Fruit fly (Drosophila melanogaster) whole organism, embryonic: ENCODE data around the gene CG3999.
A peak's percentile ranks its signal among the peaks of the same experiment; 100 is the strongest.

Experiments
- Asciz ChIP-seq: fragments of 200-800 bp; sonication (Bioruptor generic); optimal IDR thresholded peaks from 2 replicates; lab custom pipeline; 2017; ENCODE audit warnings: missing biosample characterization, mild to moderate bottlenecking, missing genetic modification characterization, missing genetic modification reagents
- Bdp1 ChIP-seq: fragments of 200-800 bp; sonication (Bioruptor generic); optimal IDR thresholded peaks from 3 replicates; lab custom pipeline; 2016; ENCODE audit warnings: missing biosample characterization, missing genetic modification characterization
- CG10366 ChIP-seq: fragments of 200-800 bp; sonication (Bioruptor generic); IDR thresholded peaks from 2 replicates; pipeline ENCODE4 v1.3.6; 2022; ENCODE audit warnings: missing biosample characterization, missing genetic modification characterization
- CG11247 ChIP-seq: fragments of 200-800 bp; sonication (Bioruptor generic); IDR thresholded peaks from 2 replicates; pipeline ENCODE4 v1.3.6; 2022; ENCODE audit warnings: missing biosample characterization, missing genetic modification characterization
- CG11504 ChIP-seq: fragments of 200-800 bp; sonication (Bioruptor generic); optimal IDR thresholded peaks from 3 replicates; lab custom pipeline; 2019; ENCODE audit warnings: missing biosample characterization, mild to moderate bottlenecking, missing genetic modification characterization, moderate library complexity
- CG11695 ChIP-seq: fragments of 200-800 bp; sonication (Bioruptor generic); IDR thresholded peaks from 3 replicates; pipeline ENCODE4 v1.3.6; 2022; ENCODE audit warnings: missing biosample characterization, missing genetic modification characterization
- CG11696 ChIP-seq: fragments of 200-800 bp; sonication (Bioruptor generic); IDR thresholded peaks from 2 replicates; pipeline ENCODE4 v1.3.6; 2022; ENCODE audit warnings: missing biosample characterization, missing genetic modification characterization
- CG12071 ChIP-seq: fragments of 200-800 bp; sonication (Bioruptor generic); optimal IDR thresholded peaks from 3 replicates; lab custom pipeline; 2018; ENCODE audit warnings: missing biosample characterization, mild to moderate bottlenecking, missing genetic modification characterization
- CG12104 ChIP-seq: fragments of 200-800 bp; sonication (Bioruptor generic); optimal IDR thresholded peaks from 3 replicates; lab custom pipeline; 2016; ENCODE audit warnings: missing biosample characterization, missing genetic modification characterization
- CG1233 ChIP-seq: fragments of 200-800 bp; sonication (Bioruptor generic); optimal IDR thresholded peaks from 4 replicates; lab custom pipeline; 2018; ENCODE audit warnings: missing biosample characterization, mild to moderate bottlenecking, missing genetic modification characterization
- CG12769 ChIP-seq: fragments of 200-800 bp; sonication (Bioruptor generic); optimal IDR thresholded peaks from 2 replicates; lab custom pipeline; 2019; ENCODE audit warnings: missing biosample characterization, mild to moderate bottlenecking, missing genetic modification characterization, moderate library complexity
- CG12942 ChIP-seq: fragments of 200-800 bp; sonication (Bioruptor generic); optimal IDR thresholded peaks from 3 replicates; lab custom pipeline; 2016; ENCODE audit warnings: missing biosample characterization, missing genetic modification characterization
- CG15514 ChIP-seq: fragments of 200-800 bp; sonication (Bioruptor generic); optimal IDR thresholded peaks from 3 replicates; lab custom pipeline; 2017; ENCODE audit warnings: missing biosample characterization, missing genetic modification characterization, mild to moderate bottlenecking, moderate library complexity, missing genetic modification reagents
- CG16779 ChIP-seq: fragments of 200-800 bp; sonication (Bioruptor generic); IDR thresholded peaks from 2 replicates; pipeline ENCODE4 v1.3.6; 2022; ENCODE audit warnings: missing biosample characterization, missing genetic modification characterization
- CG17612 ChIP-seq: fragments of 200-800 bp; sonication (Bioruptor generic); IDR thresholded peaks from 2 replicates; pipeline ENCODE4 v1.3.6; 2022; ENCODE audit warnings: missing biosample characterization, missing genetic modification characterization
- CG18011 ChIP-seq: fragments of 200-800 bp; sonication (Bioruptor generic); optimal IDR thresholded peaks from 2 replicates; lab custom pipeline; 2017; ENCODE audit warnings: missing biosample characterization, missing genetic modification characterization, mild to moderate bottlenecking, moderate library complexity, missing genotype
- CG18619 ChIP-seq: fragments of 200-800 bp; sonication (Bioruptor generic); optimal IDR thresholded peaks from 3 replicates; lab custom pipeline; 2017; ENCODE audit warnings: missing biosample characterization, mild to moderate bottlenecking, missing genetic modification characterization
- CG2120 ChIP-seq: fragments of 200-800 bp; sonication (Bioruptor generic); optimal IDR thresholded peaks from 3 replicates; lab custom pipeline; 2016; ENCODE audit warnings: missing biosample characterization, missing genetic modification characterization
- CG30403 ChIP-seq: fragments of 200-800 bp; sonication (Bioruptor generic); optimal IDR thresholded peaks from 3 replicates; lab custom pipeline; 2016; ENCODE audit warnings: missing biosample characterization, missing genetic modification characterization
- CG31365 ChIP-seq: fragments of 200-800 bp; sonication (Bioruptor generic); optimal IDR thresholded peaks from 2 replicates; lab custom pipeline; 2018; ENCODE audit warnings: missing biosample characterization, mild to moderate bottlenecking, missing genetic modification characterization
- CG3995 ChIP-seq: fragments of 200-800 bp; sonication (Bioruptor generic); optimal IDR thresholded peaks from 3 replicates; lab custom pipeline; 2016; ENCODE audit warnings: missing biosample characterization, missing genetic modification characterization
- CG42726 ChIP-seq: fragments of 200-800 bp; sonication (Bioruptor generic); IDR thresholded peaks from 2 replicates; pipeline ENCODE4 v1.3.6; 2022; ENCODE audit warnings: missing biosample characterization, missing genetic modification characterization; ENCODE audit not compliant: partially characterized antibody
- CG43689 ChIP-seq: fragments of 200-800 bp; sonication (Bioruptor generic); IDR thresholded peaks from 2 replicates; pipeline ENCODE4 v1.3.6; 2022; ENCODE audit warnings: missing biosample characterization, missing genetic modification characterization
- CG7556 ChIP-seq: fragments of 200-800 bp; sonication (Bioruptor generic); optimal IDR thresholded peaks from 2 replicates; lab custom pipeline; 2017; ENCODE audit warnings: missing biosample characterization, mild to moderate bottlenecking, missing genetic modification characterization
- CG9727 ChIP-seq: fragments of 200-800 bp; sonication (Bioruptor generic); optimal IDR thresholded peaks from 3 replicates; lab custom pipeline; 2017; ENCODE audit warnings: missing biosample characterization, mild to moderate bottlenecking, missing genetic modification characterization
- CG9797 ChIP-seq: fragments of 200-800 bp; sonication (Bioruptor generic); optimal IDR thresholded peaks from 3 replicates; lab custom pipeline; 2018; ENCODE audit warnings: missing biosample characterization, mild to moderate bottlenecking, missing genetic modification characterization
- CG9876 ChIP-seq: fragments of 200-800 bp; sonication (Bioruptor generic); optimal IDR thresholded peaks from 2 replicates; lab custom pipeline; 2016; ENCODE audit warnings: missing biosample characterization, missing genetic modification characterization
- CkIIα-i1 ChIP-seq: fragments of 200-800 bp; sonication (Bioruptor generic); IDR thresholded peaks from 2 replicates; pipeline ENCODE4 v1.3.6; 2022; ENCODE audit warnings: missing biosample characterization, missing genetic modification characterization
- Fer3 ChIP-seq: fragments of 200-800 bp; sonication (Bioruptor generic); optimal IDR thresholded peaks from 2 replicates; lab custom pipeline; 2018; ENCODE audit warnings: missing biosample characterization, mild to moderate bottlenecking, missing genetic modification characterization, moderate library complexity
- Hr39 ChIP-seq: fragments of >200 bp; optimal IDR thresholded peaks from 2 replicates; lab custom pipeline; 2017
- Hr51 ChIP-seq, 2 experiments: fragments of 200-800 bp; sonication (Bioruptor generic); optimal IDR thresholded peaks; 2 replicates in 1 of 2; 3 replicates in 1 of 2; lab custom pipeline; 2016 to 2018; ENCODE audit warnings: missing biosample characterization in 2 of 2, missing genetic modification characterization in 2 of 2, mild to moderate bottlenecking in 1 of 2, moderate library complexity in 1 of 2
- MESR4 ChIP-seq: fragments of 200-800 bp; sonication (Bioruptor generic); optimal IDR thresholded peaks from 2 replicates; lab custom pipeline; 2018; ENCODE audit warnings: missing biosample characterization, mild to moderate bottlenecking, missing genetic modification characterization, moderate library complexity
- Mad ChIP-seq: fragments of 200-800 bp; sonication (Bioruptor generic); optimal IDR thresholded peaks from 2 replicates; lab custom pipeline; 2016; ENCODE audit warnings: missing biosample characterization, missing genetic modification characterization
- Sry-β ChIP-seq: fragments of 200-800 bp; sonication (Bioruptor generic); optimal IDR thresholded peaks from 2 replicates; lab custom pipeline; 2018; ENCODE audit warnings: missing biosample characterization, mild to moderate bottlenecking, missing genetic modification characterization, moderate library complexity
- Trl ChIP-seq, 3 experiments: fragments of >200 bp in 2 of 3; fragments of 200-800 bp in 1 of 3; sonication (Bioruptor generic) in 1 of 3; optimal IDR thresholded peaks; 2 replicates in 1 of 3; 3 replicates in 2 of 3; lab custom pipeline; 2016 to 2017; ENCODE audit warnings: missing biosample characterization in 1 of 3, missing genetic modification characterization in 1 of 3
- bbx ChIP-seq: fragments of 200-800 bp; sonication (Bioruptor generic); IDR thresholded peaks from 2 replicates; pipeline ENCODE4 v1.3.6; 2022; ENCODE audit warnings: missing biosample characterization, missing genetic modification characterization; ENCODE audit not compliant: partially characterized antibody
- cad ChIP-seq: fragments of >200 bp; optimal IDR thresholded peaks from 2 replicates; lab custom pipeline; 2017; ENCODE audit warnings: missing biosample characterization, missing genetic modification characterization
- dati ChIP-seq: fragments of 200-800 bp; sonication (Bioruptor generic); IDR thresholded peaks from 2 replicates; pipeline ENCODE4 v1.3.6; 2022; ENCODE audit warnings: missing biosample characterization, missing genetic modification characterization
- dimm ChIP-seq: fragments of 200-800 bp; sonication (Bioruptor generic); IDR thresholded peaks from 2 replicates; pipeline ENCODE4 v1.3.6; 2022; ENCODE audit warnings: missing biosample characterization, missing genetic modification characterization
- esg ChIP-seq: fragments of 200-800 bp; sonication (Bioruptor generic); conservative IDR thresholded peaks from 2 replicates; pipeline ENCODE4 v1.3.6; 2022; ENCODE audit warnings: missing biosample characterization, missing genetic modification characterization
- gce ChIP-seq: fragments of 200-800 bp; sonication (Bioruptor generic); IDR thresholded peaks from 3 replicates; pipeline ENCODE4 v1.3.6; 2022; ENCODE audit warnings: missing biosample characterization, missing genetic modification characterization
- gsb ChIP-seq: fragments of 200-800 bp; sonication (Bioruptor generic); IDR thresholded peaks from 2 replicates; pipeline ENCODE4 v1.3.6; 2022; ENCODE audit warnings: missing biosample characterization, missing genetic modification characterization
- her ChIP-seq: fragments of 200-800 bp; sonication (Bioruptor generic); optimal IDR thresholded peaks from 2 replicates; lab custom pipeline; 2016; ENCODE audit warnings: missing biosample characterization, missing genetic modification characterization
- kay ChIP-seq: fragments of 200-800 bp; sonication (Bioruptor generic); optimal IDR thresholded peaks from 2 replicates; lab custom pipeline; 2016; ENCODE audit warnings: missing biosample characterization, missing genetic modification characterization
- odd ChIP-seq: fragments of 200-800 bp; sonication (Bioruptor generic); optimal IDR thresholded peaks from 2 replicates; lab custom pipeline; 2017; ENCODE audit warnings: missing biosample characterization, mild to moderate bottlenecking, missing genetic modification characterization
- phol ChIP-seq: fragments of 200-800 bp; sonication (Bioruptor generic); optimal IDR thresholded peaks from 3 replicates; lab custom pipeline; 2018; ENCODE audit warnings: missing biosample characterization, mild to moderate bottlenecking, missing genetic modification characterization, moderate library complexity
- pnt ChIP-seq: fragments of 200-800 bp; sonication (Bioruptor generic); optimal IDR thresholded peaks from 3 replicates; lab custom pipeline; 2016; ENCODE audit warnings: missing biosample characterization, missing genetic modification characterization
- pzg ChIP-seq: fragments of 200-800 bp; sonication (Bioruptor generic); optimal IDR thresholded peaks from 3 replicates; lab custom pipeline; 2018; ENCODE audit warnings: missing biosample characterization, mild to moderate bottlenecking, missing genetic modification characterization, moderate library complexity
- twi ChIP-seq: fragments of 200-800 bp; optimal IDR thresholded peaks from 2 replicates; lab custom pipeline; 2019; ENCODE audit warnings: missing biosample characterization, mild to moderate bottlenecking, missing genetic modification characterization, moderate library complexity

CG3999 gene

dm6 chr3R:10268101-10268864, 17.0 kb downstream of the CG3999 start (continued):
- TF ChIP-seq Fer3 (tag; lab: Kevin White, UChicago) (peak; percentile 85), CG18619 (GFP tag; lab: Kevin White, UChicago) (peak; percentile 88), CG10366 (GFP tag; lab: Robert Waterston, UW) (peak; percentile 68), CG11247 (peak; percentile 51), CG12769 (tag; lab: Kevin White, UChicago) (peak; percentile 28), CG11504 (tag; lab: Kevin White, UChicago) (peak; percentile 92), Bdp1 (GFP tag; lab: Kevin White, UChicago) (peak; percentile 2), pnt (GFP tag; lab: Kevin White, UChicago) (peak; percentile 79), CG3995 (GFP tag; lab: Kevin White, UChicago) (peak; percentile 55), her (GFP tag; lab: Kevin White, UChicago) (peak; percentile 41), dati (0 out of 2 replicates have a peak, but pooled peaks have one; percentile 24), Hr39 (lab: Kevin White, UChicago) (no peak), odd (peak; percentile 85), cad (no peak), CG12071 (GFP tag; lab: Kevin White, UChicago) (peak; percentile 68), Mad (peak; percentile 71), CG9876 (GFP tag; lab: Kevin White, UChicago) (peak; percentile 20), MESR4 (GFP tag; lab: Kevin White, UChicago) (no peak), CG43689 (GFP tag; lab: Robert Waterston, UW) (0 out of 2 replicates have a peak, but pooled peaks have one; percentile 8), Trl (optimal IDR thresholded peaks at IDR 0.05; lab: Kevin White, UChicago) (peak in 1 of 2 experiments; percentile 2), Trl (GFP tag; optimal IDR thresholded peaks at IDR 0.05; lab: Kevin White, UChicago) (peak; percentile 46), CG30403 (peak; percentile 92), gsb (peak; percentile 45), gce (GFP tag; lab: Robert Waterston, UW) (0 out of 3 replicates have a peak, but pooled peaks have one; percentile 37), twi (peak; percentile 66), CG2120 (GFP tag; lab: Kevin White, UChicago) (peak; percentile 94), Sry-β (no peak), CG9797 (GFP tag; lab: Kevin White, UChicago) (no peak), phol (peak; percentile 87), bbx (GFP tag; lab: Robert Waterston, UW) (no peak), Hr51 (GFP tag; optimal IDR thresholded peaks at IDR 0.05; lab: Kevin White, UChicago) (peak; percentile 58 to 94), CkIIα-i1 (GFP tag; lab: Robert Waterston, UW) (0 out of 2 replicates have a peak, but pooled peaks have one; percentile 30), esg (peak; percentile 73), CG31365 (tag; lab: Kevin White, UChicago) (no peak), CG16779 (no peak), dimm (GFP tag; lab: Robert Waterston, UW) (no peak), CG42726 (GFP tag; lab: Robert Waterston, UW) (no peak), CG17612 (no peak), CG18011 (GFP tag; lab: Kevin White, UChicago) (peak; percentile 70), CG1233 (GFP tag; lab: Kevin White, UChicago) (peak; percentile 86), CG12104 (GFP tag; lab: Kevin White, UChicago) (peak; percentile 84), Asciz (GFP tag; lab: Kevin White, UChicago) (peak; percentile 86), CG12942 (GFP tag; lab: Kevin White, UChicago) (peak; percentile 64), kay (GFP tag; lab: Kevin White, UChicago) (peak; percentile 82), CG7556 (GFP tag; lab: Kevin White, UChicago) (peak; percentile 86), CG11695 (GFP tag; lab: Robert Waterston, UW) (peak; percentile 84), CG15514 (GFP tag; lab: Kevin White, UChicago) (peak; percentile 69), CG9727 (peak; percentile 85), CG11696 (GFP tag; lab: Robert Waterston, UW) (no peak), pzg (GFP tag; lab: Kevin White, UChicago) (no peak)
